Fruit fly (Drosophila melanogaster): ENCODE results near the gene IP3K2.
A peak's percentile ranks its signal among the peaks of the same experiment; 100 is the strongest.

Gene IP3K2

DNA sequence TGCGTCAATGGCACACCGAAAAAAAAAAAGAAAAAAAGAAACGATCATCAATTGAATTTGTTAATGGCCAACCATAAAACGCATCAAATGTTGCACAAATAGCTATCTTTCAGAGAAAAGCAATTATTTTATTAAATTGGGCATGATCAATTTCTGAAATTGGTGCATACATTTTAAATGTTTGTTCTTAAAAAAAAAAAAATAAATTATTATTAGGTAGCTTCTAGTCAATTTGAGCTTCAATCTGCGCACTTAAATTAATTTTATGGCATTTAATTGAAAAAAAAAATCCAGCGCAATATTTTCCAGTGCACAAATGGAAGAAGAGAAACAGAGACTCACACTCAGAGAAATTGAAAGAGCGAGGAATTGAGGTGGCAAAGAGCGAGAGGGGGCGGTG, 19.7 kb downstream of the IP3K2 start (continued):
- no peak for TF ChIP-seq Scr (GFP tag; IDR thresholded peaks at IDR 0.05; ENCODE audit: partially characterized antibody)
- peak; percentile 45 for TF ChIP-seq pnt (GFP tag; optimal IDR thresholded peaks at IDR 0.05)
- peak; percentile 69 for TF ChIP-seq CoRest (tag; optimal IDR thresholded peaks at IDR 0.05)
- peak; percentile 5; the same call in 1 of the 2 replicates for TF ChIP-seq H2.0 (GFP tag; IDR thresholded peaks at IDR 0.05)
- TF ChIP-seq ci (GFP tag; IDR thresholded peaks at IDR 0.05): peak; percentile 59
- peak; percentile 65 for TF ChIP-seq az2 (GFP tag; optimal IDR thresholded peaks at IDR 0.05)
- peak; percentile 28 for TF ChIP-seq cato (GFP tag; optimal IDR thresholded peaks at IDR 0.05; ENCODE audit: borderline replicate concordance)
- peak; percentile 63 for TF ChIP-seq CG16863 (GFP tag; optimal IDR thresholded peaks at IDR 0.05)
- peak; percentile 1 for TF ChIP-seq CG1529 (GFP tag; optimal IDR thresholded peaks at IDR 0.05)
- peak; percentile 74 for TF ChIP-seq CG2712 (tag; optimal IDR thresholded peaks at IDR 0.05)
- peak; percentile 57 for TF ChIP-seq CG13624 (GFP tag; optimal IDR thresholded peaks at IDR 0.05)
- TF ChIP-seq Atf3 (GFP tag; optimal IDR thresholded peaks at IDR 0.05): peak; percentile 34
- TF ChIP-seq lilli (GFP tag; optimal IDR thresholded peaks at IDR 0.05): peak; percentile 61
- no peak for TF ChIP-seq pan (optimal IDR thresholded peaks at IDR 0.05)
- TF ChIP-seq pan (GFP tag; optimal IDR thresholded peaks at IDR 0.05 in 1 of 2, IDR thresholded peaks at IDR 0.05 in 1 of 2): peak in 1 of 2 experiments; percentile 65
- TF ChIP-seq CG14050 (GFP tag; IDR thresholded peaks at IDR 0.05): peak; percentile 48; the same call in 2 of the 3 replicates
- no peak for TF ChIP-seq insv (GFP tag; optimal IDR thresholded peaks at IDR 0.05)
- TF ChIP-seq tup (GFP tag; optimal IDR thresholded peaks at IDR 0.05): peak; percentile 27
- peak; percentile 65; the same call in 1 of the 3 replicates for TF ChIP-seq CG34422 (GFP tag; IDR thresholded peaks at IDR 0.05)
- TF ChIP-seq tll (GFP tag; optimal IDR thresholded peaks at IDR 0.05): no peak
- no peak for TF ChIP-seq Gsc (GFP tag; IDR thresholded peaks at IDR 0.05)
- TF ChIP-seq CG13424 (tag; optimal IDR thresholded peaks at IDR 0.05): peak; percentile 68
- TF ChIP-seq lab (GFP tag; optimal IDR thresholded peaks at IDR 0.05): peak; percentile 50
- TF ChIP-seq Xrp1 (GFP tag; IDR thresholded peaks at IDR 0.05): peak; percentile 62; the same call in 1 of the 2 replicates
- TF ChIP-seq CG18476 (GFP tag; optimal IDR thresholded peaks at IDR 0.05): peak; percentile 50
- TF ChIP-seq CG12942 (GFP tag; optimal IDR thresholded peaks at IDR 0.05): peak; percentile 44
- no peak for TF ChIP-seq tna (GFP tag; IDR thresholded peaks at IDR 0.05; ENCODE audit: partially characterized antibody)
- peak; percentile 60 for TF ChIP-seq CG12155 (GFP tag; optimal IDR thresholded peaks at IDR 0.05)
- TF ChIP-seq CG4424 (GFP tag; optimal IDR thresholded peaks at IDR 0.05): peak; percentile 67
- peak; percentile 42 for TF ChIP-seq luna (GFP tag; optimal IDR thresholded peaks at IDR 0.05)
- TF ChIP-seq usp (GFP tag; optimal IDR thresholded peaks at IDR 0.05): no peak
- TF ChIP-seq crc (GFP tag; optimal IDR thresholded peaks at IDR 0.05): peak; percentile 20
- no peak for TF ChIP-seq CG7963 (GFP tag; IDR thresholded peaks at IDR 0.05; ENCODE audit: partially characterized antibody)
- TF ChIP-seq Adf1 (GFP tag; IDR thresholded peaks at IDR 0.05): no peak
- no peak for TF ChIP-seq mirr (GFP tag; optimal IDR thresholded peaks at IDR 0.05)
- TF ChIP-seq unpg (GFP tag; optimal IDR thresholded peaks at IDR 0.05): peak; percentile 57
- TF ChIP-seq jigr1 (GFP tag; IDR thresholded peaks at IDR 0.05): no peak; the same call in 2 of the 3 replicates
- peak; percentile 45; the same call in 1 of the 2 replicates for TF ChIP-seq CG10366 (GFP tag; IDR thresholded peaks at IDR 0.05)
- TF ChIP-seq CG10462 (GFP tag; optimal IDR thresholded peaks at IDR 0.05): no peak
- no peak for TF ChIP-seq zen2 (GFP tag; IDR thresholded peaks at IDR 0.05; ENCODE audit: partially characterized antibody)
- no peak for TF ChIP-seq bigmax (GFP tag; optimal IDR thresholded peaks at IDR 0.05)
- peak; percentile 57 for TF ChIP-seq CG12391 (tag; optimal IDR thresholded peaks at IDR 0.05)
- peak; percentile 26 for TF ChIP-seq CG2116 (GFP tag; optimal IDR thresholded peaks at IDR 0.05)
- peak; percentile 61 for TF ChIP-seq CG6689 (GFP tag; IDR thresholded peaks at IDR 0.05)
- TF ChIP-seq seq (GFP tag; IDR thresholded peaks at IDR 0.05): peak; percentile 54
- TF ChIP-seq her (GFP tag; optimal IDR thresholded peaks at IDR 0.05): peak; percentile 44
- TF ChIP-seq nmo (GFP tag; optimal IDR thresholded peaks at IDR 0.05): peak; percentile 50
- 0 out of 2 replicates have a peak, but pooled peaks have one; percentile 18 for TF ChIP-seq Oaz (GFP tag; IDR thresholded peaks at IDR 0.05)
- no peak for TF ChIP-seq da (GFP tag; optimal IDR thresholded peaks at IDR 0.05)
- no peak for TF ChIP-seq mld (GFP tag; IDR thresholded peaks at IDR 0.05; ENCODE audit: partially characterized antibody)
- peak; percentile 66 for TF ChIP-seq Sox100B (GFP tag; optimal IDR thresholded peaks at IDR 0.05)

All from whole organism, embryonic.